Fruit fly (Drosophila melanogaster) whole organism, embryonic: Measurements from ENCODE around the gene Spt20.
A peak's percentile ranks its signal among the peaks of the same experiment; 100 is the strongest.

Experiments
- CG11398 ChIP-seq: fragments of 200-800 bp; sonication (Bioruptor generic); optimal IDR thresholded peaks from 2 replicates; lab custom pipeline; 2016; ENCODE audit warnings: missing biosample characterization, missing genetic modification characterization
- CG1233 ChIP-seq: fragments of 200-800 bp; sonication (Bioruptor generic); optimal IDR thresholded peaks from 4 replicates; lab custom pipeline; 2018; ENCODE audit warnings: missing biosample characterization, mild to moderate bottlenecking, missing genetic modification characterization
- CG13624 ChIP-seq: fragments of 200-800 bp; sonication (Bioruptor generic); optimal IDR thresholded peaks from 2 replicates; lab custom pipeline; 2016; ENCODE audit warnings: missing biosample characterization, missing genetic modification characterization
- CG13894 ChIP-seq: fragments of 200-800 bp; sonication (Bioruptor generic); optimal IDR thresholded peaks from 3 replicates; lab custom pipeline; 2018; ENCODE audit warnings: missing biosample characterization, mild to moderate bottlenecking, missing genetic modification characterization, moderate library complexity
- CG15269 ChIP-seq: fragments of 200-800 bp; sonication (Bioruptor generic); optimal IDR thresholded peaks from 2 replicates; lab custom pipeline; 2018; ENCODE audit warnings: missing biosample characterization, mild to moderate bottlenecking, missing genetic modification characterization, moderate library complexity
- CG16813 ChIP-seq: fragments of 200-800 bp; sonication (Bioruptor generic); IDR thresholded peaks from 3 replicates; pipeline ENCODE4 v1.3.6; 2022; ENCODE audit warnings: missing biosample characterization, missing genetic modification characterization; ENCODE audit not compliant: partially characterized antibody
- CG2678 ChIP-seq: fragments of 200-800 bp; sonication (Bioruptor generic); optimal IDR thresholded peaks from 3 replicates; lab custom pipeline; 2019; ENCODE audit warnings: missing biosample characterization, mild to moderate bottlenecking, missing genetic modification characterization, moderate library complexity
- CG34224 ChIP-seq: fragments of 200-800 bp; sonication (Bioruptor generic); IDR thresholded peaks from 3 replicates; pipeline ENCODE4 v1.3.6; 2022; ENCODE audit warnings: missing biosample characterization, missing genetic modification characterization; ENCODE audit not compliant: partially characterized antibody
- CG34422 ChIP-seq: fragments of 200-800 bp; sonication (Bioruptor generic); IDR thresholded peaks from 3 replicates; pipeline ENCODE4 v1.3.6; 2022; ENCODE audit warnings: missing biosample characterization, missing genetic modification characterization
- CG3838 ChIP-seq: fragments of 200-800 bp; sonication (Bioruptor generic); optimal IDR thresholded peaks from 3 replicates; lab custom pipeline; 2016; ENCODE audit warnings: missing biosample characterization, missing genetic modification characterization
- CG4282 ChIP-seq: fragments of 200-800 bp; sonication (Bioruptor generic); optimal IDR thresholded peaks from 2 replicates; lab custom pipeline; 2016; ENCODE audit warnings: missing biosample characterization, missing genetic modification characterization
- CG4360 ChIP-seq: fragments of 200-800 bp; sonication (Bioruptor generic); IDR thresholded peaks from 2 replicates; pipeline ENCODE4 v1.3.6; 2022; ENCODE audit warnings: missing biosample characterization, missing genetic modification characterization
- CG4707 ChIP-seq: fragments of 200-800 bp; sonication (Bioruptor generic); optimal IDR thresholded peaks from 2 replicates; lab custom pipeline; 2018; ENCODE audit warnings: missing biosample characterization, mild to moderate bottlenecking, missing genetic modification characterization, moderate library complexity
- CG4854 ChIP-seq: fragments of 200-800 bp; sonication (Bioruptor generic); optimal IDR thresholded peaks from 2 replicates; lab custom pipeline; 2016; ENCODE audit warnings: missing biosample characterization, missing genetic modification characterization, inconsistent platforms
- CG6791 ChIP-seq: fragments of 200-800 bp; sonication (Bioruptor generic); IDR thresholded peaks from 3 replicates; pipeline ENCODE4 v1.3.6; 2022; ENCODE audit warnings: missing biosample characterization, missing genetic modification characterization; ENCODE audit not compliant: partially characterized antibody
- CG7928 ChIP-seq: fragments of 200-800 bp; sonication (Bioruptor generic); optimal IDR thresholded peaks from 2 replicates; lab custom pipeline; 2017; ENCODE audit warnings: missing biosample characterization, mild to moderate bottlenecking, missing genetic modification characterization
- CG7963 ChIP-seq: fragments of 200-800 bp; sonication (Bioruptor generic); IDR thresholded peaks from 3 replicates; pipeline ENCODE4 v1.3.6; 2022; ENCODE audit warnings: missing biosample characterization, missing genetic modification characterization; ENCODE audit not compliant: partially characterized antibody
- Dbx ChIP-seq: fragments of 200-800 bp; sonication (Bioruptor generic); IDR thresholded peaks from 3 replicates; pipeline ENCODE4 v1.3.6; 2022; ENCODE audit warnings: missing biosample characterization, missing genetic modification characterization
- Doc3 ChIP-seq: fragments of 200-800 bp; sonication (Bioruptor generic); IDR thresholded peaks from 3 replicates; pipeline ENCODE4 v1.3.6; 2022; ENCODE audit warnings: missing biosample characterization, missing genetic modification characterization; ENCODE audit not compliant: partially characterized antibody
- Dref ChIP-seq: fragments of 200-800 bp; sonication (Bioruptor generic); IDR thresholded peaks from 2 replicates; pipeline ENCODE4 v1.3.6; 2022; ENCODE audit warnings: missing biosample characterization, missing genetic modification characterization
- GATAe ChIP-seq: fragments of 200-800 bp; sonication (Bioruptor generic); conservative IDR thresholded peaks from 2 replicates; pipeline ENCODE4 v1.3.6; 2022; ENCODE audit warnings: missing biosample characterization, missing genetic modification characterization
- Gug ChIP-seq: fragments of 200-800 bp; sonication (Bioruptor generic); IDR thresholded peaks from 4 replicates; pipeline ENCODE4 v1.3.6; 2022; ENCODE audit warnings: missing biosample characterization, missing genetic modification characterization
- Lim3 ChIP-seq: fragments of 200-800 bp; sonication (Bioruptor generic); IDR thresholded peaks from 2 replicates; pipeline ENCODE4 v1.3.6; 2022; ENCODE audit warnings: missing biosample characterization, missing genetic modification characterization
- MBD-R2 ChIP-seq: fragments of 200-800 bp; sonication (Bioruptor generic); IDR thresholded peaks from 2 replicates; pipeline ENCODE4 v1.3.6; 2022; ENCODE audit warnings: missing biosample characterization, missing genetic modification characterization
- MESR4 ChIP-seq: fragments of 200-800 bp; sonication (Bioruptor generic); optimal IDR thresholded peaks from 2 replicates; lab custom pipeline; 2018; ENCODE audit warnings: missing biosample characterization, mild to moderate bottlenecking, missing genetic modification characterization, moderate library complexity
- NC2α ChIP-seq: fragments of 200-800 bp; sonication (Bioruptor generic); optimal IDR thresholded peaks from 2 replicates; lab custom pipeline; 2016; ENCODE audit warnings: missing biosample characterization, missing genetic modification characterization
- Opbp ChIP-seq: fragments of 200-800 bp; sonication (Bioruptor generic); IDR thresholded peaks from 3 replicates; pipeline ENCODE4 v1.3.6; 2022; ENCODE audit warnings: missing biosample characterization, missing genetic modification characterization; ENCODE audit not compliant: partially characterized antibody
- PHDP ChIP-seq: fragments of 200-800 bp; sonication (Bioruptor generic); optimal IDR thresholded peaks from 3 replicates; lab custom pipeline; 2018; ENCODE audit warnings: missing biosample characterization, mild to moderate bottlenecking, missing genetic modification characterization, moderate library complexity
- Rfx ChIP-seq: fragments of 200-800 bp; sonication (Bioruptor generic); IDR thresholded peaks from 2 replicates; pipeline ENCODE4 v1.3.6; 2022; ENCODE audit warnings: missing biosample characterization, missing genetic modification characterization
- amos ChIP-seq: fragments of 200-800 bp; sonication (Bioruptor generic); IDR thresholded peaks from 2 replicates; pipeline ENCODE4 v1.3.6; 2022; ENCODE audit warnings: missing biosample characterization, missing genetic modification characterization; ENCODE audit not compliant: partially characterized antibody
- caup ChIP-seq: fragments of 200-800 bp; sonication (Bioruptor generic); optimal IDR thresholded peaks from 3 replicates; lab custom pipeline; 2017; ENCODE audit warnings: missing biosample characterization, mild to moderate bottlenecking, missing genetic modification characterization, moderate library complexity; ENCODE audit not compliant: severe bottlenecking
- dati ChIP-seq: fragments of 200-800 bp; sonication (Bioruptor generic); IDR thresholded peaks from 2 replicates; pipeline ENCODE4 v1.3.6; 2022; ENCODE audit warnings: missing biosample characterization, missing genetic modification characterization
- disco-r ChIP-seq: fragments of 200-800 bp; sonication (Bioruptor generic); optimal IDR thresholded peaks from 2 replicates; lab custom pipeline; 2016; ENCODE audit warnings: missing biosample characterization, missing genetic modification characterization
- ftz-f1 ChIP-seq: fragments of 200-800 bp; sonication (Bioruptor generic); optimal IDR thresholded peaks from 2 replicates; lab custom pipeline; 2016; ENCODE audit warnings: missing biosample characterization, missing genetic modification characterization
- gcm2 ChIP-seq: fragments of 200-800 bp; sonication (Bioruptor generic); optimal IDR thresholded peaks from 2 replicates; lab custom pipeline; 2016; ENCODE audit warnings: missing biosample characterization, missing genetic modification characterization
- hkb ChIP-seq, 2 experiments: fragments of 200-800 bp in 1 of 2; fragments of >200 bp in 1 of 2; sonication (Bioruptor generic) in 1 of 2; IDR thresholded peaks in 1 of 2; optimal IDR thresholded peaks in 1 of 2; 2 replicates each; pipeline versions ENCODE4 v1.3.6 to Lab custom; 2017 to 2022; ENCODE audit warnings: missing biosample characterization in 1 of 2, missing genetic modification characterization in 1 of 2
- jigr1 ChIP-seq: fragments of 200-800 bp; sonication (Bioruptor generic); IDR thresholded peaks from 3 replicates; pipeline ENCODE4 v1.3.6; 2022; ENCODE audit warnings: missing biosample characterization, missing genetic modification characterization
- lov ChIP-seq, 2 experiments: fragments of 200-800 bp in 1 of 2; fragments of >200 bp in 1 of 2; sonication (Bioruptor generic) in 1 of 2; IDR thresholded peaks in 1 of 2; optimal IDR thresholded peaks in 1 of 2; 2 replicates in 1 of 2; 3 replicates in 1 of 2; pipeline versions ENCODE4 v1.3.6 to Lab custom; 2017 to 2022; ENCODE audit warnings: missing biosample characterization in 1 of 2, missing genetic modification characterization in 1 of 2
- maf-S ChIP-seq: fragments of 200-800 bp; sonication (Bioruptor generic); optimal IDR thresholded peaks from 2 replicates; lab custom pipeline; 2016; ENCODE audit warnings: missing biosample characterization, missing genetic modification characterization
- mld ChIP-seq: fragments of 200-800 bp; sonication (Bioruptor generic); IDR thresholded peaks from 3 replicates; pipeline ENCODE4 v1.3.6; 2022; ENCODE audit warnings: missing biosample characterization, missing genetic modification characterization; ENCODE audit not compliant: partially characterized antibody
- onecut ChIP-seq: fragments of 200-800 bp; sonication (Bioruptor generic); IDR thresholded peaks from 2 replicates; pipeline ENCODE4 v1.3.6; 2022; ENCODE audit warnings: missing biosample characterization, missing genetic modification characterization
- pros ChIP-seq: fragments of 200-800 bp; sonication (Bioruptor generic); optimal IDR thresholded peaks from 3 replicates; lab custom pipeline; 2019; ENCODE audit warnings: missing biosample characterization, mild to moderate bottlenecking, missing genetic modification characterization, moderate library complexity
- pzg ChIP-seq: fragments of 200-800 bp; sonication (Bioruptor generic); optimal IDR thresholded peaks from 3 replicates; lab custom pipeline; 2018; ENCODE audit warnings: missing biosample characterization, mild to moderate bottlenecking, missing genetic modification characterization, moderate library complexity
- sim ChIP-seq: fragments of 200-800 bp; sonication (Bioruptor generic); IDR thresholded peaks from 2 replicates; pipeline ENCODE4 v1.3.6; 2022; ENCODE audit warnings: missing biosample characterization, missing genetic modification characterization
- tna ChIP-seq: fragments of 200-800 bp; sonication (Bioruptor generic); IDR thresholded peaks from 2 replicates; pipeline ENCODE4 v1.3.6; 2022; ENCODE audit warnings: missing biosample characterization, missing genetic modification characterization; ENCODE audit not compliant: partially characterized antibody
- tx ChIP-seq: fragments of 200-800 bp; sonication (Bioruptor generic); optimal IDR thresholded peaks from 2 replicates; lab custom pipeline; 2016; ENCODE audit warnings: missing biosample characterization, missing genetic modification characterization
- usp ChIP-seq: fragments of >200 bp; optimal IDR thresholded peaks from 2 replicates; lab custom pipeline; 2017; ENCODE audit warnings: missing biosample characterization, missing genetic modification characterization
- vfl ChIP-seq: fragments of 200-800 bp; sonication (Bioruptor generic); optimal IDR thresholded peaks from 2 replicates; lab custom pipeline; 2016; ENCODE audit warnings: missing biosample characterization, missing genetic modification characterization
- wdn ChIP-seq: fragments of 200-800 bp; sonication (Bioruptor generic); IDR thresholded peaks from 2 replicates; pipeline ENCODE4 v1.3.6; 2022; ENCODE audit warnings: missing biosample characterization, missing genetic modification characterization

Gene Spt20

dm6 chr3L:13513112-13513538 is 10.6 kb downstream of the Spt20 start, which contains the start of the genes Vps36 and Liprin-beta (continued):
- peak; percentile 53 for TF ChIP-seq CG4282
- TF ChIP-seq Lim3 (GFP tag; lab: Robert Waterston, UW): 0 out of 2 replicates have a peak, but pooled peaks have one; percentile 25
- no peak for TF ChIP-seq hkb (optimal IDR thresholded peaks at IDR 0.05; lab: Kevin White, UChicago)
- peak; percentile 75 for TF ChIP-seq hkb (GFP tag; IDR thresholded peaks at IDR 0.05; lab: Robert Waterston, UW)
- TF ChIP-seq CG13894 (tag; lab: Kevin White, UChicago): no peak
- TF ChIP-seq pzg (GFP tag; lab: Kevin White, UChicago): peak; percentile 77
- TF ChIP-seq CG7928 (GFP tag; lab: Kevin White, UChicago): peak; percentile 53
- peak; percentile 97 for TF ChIP-seq MBD-R2
- TF ChIP-seq MESR4 (GFP tag; lab: Kevin White, UChicago): peak; percentile 68
- TF ChIP-seq sim (GFP tag; lab: Robert Waterston, UW): no peak
- TF ChIP-seq vfl (GFP tag; lab: Kevin White, UChicago): peak; percentile 85
- TF ChIP-seq amos (GFP tag; lab: Robert Waterston, UW): peak; percentile 91
- no peak for TF ChIP-seq CG15269 (tag; lab: Kevin White, UChicago)
- TF ChIP-seq lov (optimal IDR thresholded peaks at IDR 0.05; lab: Kevin White, UChicago): no peak
- no peak for TF ChIP-seq lov (GFP tag; IDR thresholded peaks at IDR 0.05; lab: Robert Waterston, UW)
- peak; percentile 99 for TF ChIP-seq CG16813
- peak; percentile 61; the same call in 1 of the 2 replicates for TF ChIP-seq GATAe
- peak; percentile 90; the same call in 2 of the 3 replicates for TF ChIP-seq Opbp
- TF ChIP-seq CG4854: no peak
- TF ChIP-seq caup (GFP tag; lab: Kevin White, UChicago): peak; percentile 71
- peak; percentile 34 for TF ChIP-seq ftz-f1 (GFP tag; lab: Kevin White, UChicago)
- TF ChIP-seq CG4360: 0 out of 2 replicates have a peak, but pooled peaks have one; percentile 6
- peak; percentile 90 for TF ChIP-seq maf-S (GFP tag; lab: Kevin White, UChicago)
- TF ChIP-seq CG1233: peak; percentile 76
- TF ChIP-seq CG3838 (GFP tag; lab: Kevin White, UChicago): peak; percentile 62
- peak; percentile 77 for TF ChIP-seq jigr1 (GFP tag; lab: Robert Waterston, UW)
- peak; percentile 93 for TF ChIP-seq CG13624 (GFP tag; lab: Kevin White, UChicago)
- peak; percentile 99 for TF ChIP-seq Doc3 (GFP tag; lab: Robert Waterston, UW)
- no peak for TF ChIP-seq onecut (GFP tag; lab: Robert Waterston, UW)
- TF ChIP-seq CG11398 (GFP tag; lab: Kevin White, UChicago): peak; percentile 83
- TF ChIP-seq tna (GFP tag; lab: Robert Waterston, UW): peak; percentile 88
- TF ChIP-seq CG34224 (GFP tag; lab: Robert Waterston, UW): peak; percentile 88
- peak; percentile 93 for TF ChIP-seq Gug (GFP tag; lab: Robert Waterston, UW)
- TF ChIP-seq NC2α (GFP tag; lab: Kevin White, UChicago): peak; percentile 78
- TF ChIP-seq mld (GFP tag; lab: Robert Waterston, UW): peak; percentile 72; the same call in 1 of the 3 replicates
- no peak for TF ChIP-seq pros (GFP tag; lab: Kevin White, UChicago)
- TF ChIP-seq usp (GFP tag; lab: Kevin White, UChicago): no peak
- peak; percentile 46; the same call in 1 of the 2 replicates for TF ChIP-seq dati
- peak; percentile 95 for TF ChIP-seq Rfx (GFP tag; lab: Robert Waterston, UW)
- TF ChIP-seq CG7963 (GFP tag; lab: Robert Waterston, UW): peak; percentile 78
- peak; percentile 92 for TF ChIP-seq tx (GFP tag; lab: Kevin White, UChicago)
- peak; percentile 72 for TF ChIP-seq Dref (GFP tag; lab: Robert Waterston, UW)
- TF ChIP-seq wdn (GFP tag; lab: Robert Waterston, UW): peak; percentile 74
- TF ChIP-seq disco-r: peak; percentile 71
- TF ChIP-seq gcm2: peak; percentile 52
- no peak for TF ChIP-seq CG4707 (GFP tag; lab: Kevin White, UChicago)
- TF ChIP-seq CG6791: peak; percentile 92
- peak; percentile 81 for TF ChIP-seq PHDP (tag; lab: Kevin White, UChicago)
- peak; percentile 90 for TF ChIP-seq CG34422
- peak; percentile 93 for TF ChIP-seq Dbx (GFP tag; lab: Robert Waterston, UW)
- TF ChIP-seq CG2678 (tag; lab: Kevin White, UChicago): no peak
